Worm (Caenorhabditis elegans): ENCODE data around the gene sec-22.

DNA sequence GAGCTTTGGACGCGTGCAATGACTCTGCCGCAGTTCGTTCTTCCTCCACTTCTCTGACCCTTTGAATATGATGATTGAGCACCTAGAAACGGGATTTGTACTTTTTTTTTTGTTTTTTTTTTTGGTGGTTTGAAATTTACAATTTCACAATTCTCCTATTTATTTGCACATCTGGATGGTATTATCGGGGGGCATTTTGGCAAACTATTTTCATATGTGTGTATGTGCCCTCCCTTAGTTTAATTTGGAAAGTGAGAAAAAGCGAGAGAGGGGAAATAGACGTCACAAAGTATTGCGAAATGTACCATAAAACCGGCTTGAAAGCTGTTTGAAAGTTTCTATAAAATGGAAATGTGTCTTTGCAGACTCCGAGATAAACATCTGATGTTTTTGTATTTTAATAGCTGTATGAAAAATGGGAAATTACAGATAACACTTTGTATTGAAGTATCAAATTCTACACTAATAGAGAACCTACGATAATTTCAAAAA is 51.1 kb downstream of the sec-22 start:
- no peak for TF ChIP-seq lin-39 (tag; optimal IDR thresholded peaks at IDR 0.05)
- no peak for TF ChIP-seq blmp-1 (tag; optimal IDR thresholded peaks at IDR 0.05; ENCODE audit: insufficient read depth)
- TF ChIP-seq fos-1 (tag; optimal IDR thresholded peaks at IDR 0.05) = no peak
- TF ChIP-seq unc-62 (GFP tag; optimal IDR thresholded peaks at IDR 0.05) = no peak
- TF ChIP-seq ztf-11 (tag; optimal IDR thresholded peaks at IDR 0.05) = no peak
- TF ChIP-seq ama-1 (optimal IDR thresholded peaks at IDR 0.05) = no peak
- TF ChIP-seq ztf-4 (tag; optimal IDR thresholded peaks at IDR 0.05) = no peak
- no peak for TF ChIP-seq sma-3 (GFP tag; optimal IDR thresholded peaks at IDR 0.05)
- no peak for TF ChIP-seq nhr-12 (tag; optimal IDR thresholded peaks at IDR 0.05)
- no peak for TF ChIP-seq nhr-11 (tag; optimal IDR thresholded peaks at IDR 0.05)
- TF ChIP-seq skn-1 (tag; optimal IDR thresholded peaks at IDR 0.05) = no peak
- TF ChIP-seq nhr-23 (tag; optimal IDR thresholded peaks at IDR 0.05) = no peak
- TF ChIP-seq unc-39 (tag; optimal IDR thresholded peaks at IDR 0.05) = no peak
- no peak for TF ChIP-seq aly-2 (tag; optimal IDR thresholded peaks at IDR 0.05)
